Worm (Caenorhabditis elegans) whole organism, young adult: ENCODE results near the gene K03B8.14.

Experiments
- D2030.7 ChIP-seq: fragments of 200-800 bp; sonication (Bioruptor generic); IDR thresholded peaks from 2 replicates; pipeline ENCODE4 v1.3.6; 2022; ENCODE audit warnings: missing genetic modification reagents, missing genetic modification characterization, missing compliant biosample characterization
- F10E7.11 ChIP-seq: sonication (generic microtip); optimal IDR thresholded peaks from 2 replicates; lab custom pipeline; 2017; ENCODE audit warnings: mild to moderate bottlenecking, missing genetic modification characterization, moderate library complexity, missing compliant biosample characterization
- F33H1.4 ChIP-seq: fragments of 200-800 bp; sonication (Bioruptor generic); IDR thresholded peaks from 2 replicates; pipeline ENCODE4 v1.3.6; 2022; ENCODE audit warnings: missing genetic modification reagents, missing genetic modification characterization, missing compliant biosample characterization
- F55B11.4 ChIP-seq: sonication (generic microtip); optimal IDR thresholded peaks from 2 replicates; lab custom pipeline; 2016; ENCODE audit warnings: missing compliant biosample characterization, missing genetic modification characterization, borderline replicate concordance; ENCODE audit not compliant: insufficient read depth
- aptf-3 ChIP-seq: fragments of 200-800 bp; sonication (Bioruptor generic); IDR thresholded peaks from 2 replicates; pipeline ENCODE4 v1.3.6; 2022; ENCODE audit warnings: missing genetic modification characterization, missing compliant biosample characterization
- athp-1 ChIP-seq: sonication (generic microtip); optimal IDR thresholded peaks from 2 replicates; lab custom pipeline; 2017; ENCODE audit warnings: mild to moderate bottlenecking, missing genetic modification characterization, missing compliant biosample characterization
- ceh-58 ChIP-seq: fragments of 200-800 bp; sonication (Bioruptor generic); IDR thresholded peaks from 2 replicates; pipeline ENCODE4 v1.3.6; 2022; ENCODE audit warnings: missing genetic modification characterization, missing compliant biosample characterization
- dox-1 ChIP-seq: fragments of 200-800 bp; sonication (Bioruptor generic); IDR thresholded peaks from 2 replicates; pipeline ENCODE4 v1.3.6; 2022; ENCODE audit warnings: missing genetic modification reagents, missing genetic modification characterization, missing compliant biosample characterization
- egrh-3 ChIP-seq: fragments of 200-800 bp; sonication (Bioruptor generic); IDR thresholded peaks from 2 replicates; pipeline ENCODE4 v1.3.6; 2022; ENCODE audit warnings: missing genetic modification reagents, missing genetic modification characterization, missing compliant biosample characterization
- him-1 ChIP-seq: sonication (generic microtip); optimal IDR thresholded peaks from 2 replicates; lab custom pipeline; 2016; ENCODE audit warnings: missing genotype, missing genetic modification reagents, missing genetic modification characterization, missing compliant biosample characterization
- hlh-12 ChIP-seq: sonication (generic microtip); optimal IDR thresholded peaks from 2 replicates; lab custom pipeline; 2016; ENCODE audit warnings: missing genetic modification characterization, missing compliant biosample characterization
- hmg-1.2 ChIP-seq: fragments of 200-800 bp; sonication (Bioruptor generic); IDR thresholded peaks from 2 replicates; pipeline ENCODE4 v1.3.6; 2022; ENCODE audit warnings: missing genetic modification reagents, missing genetic modification characterization, missing compliant biosample characterization
- lag-1 ChIP-seq: fragments of 200-800 bp; sonication (Bioruptor generic); IDR thresholded peaks from 2 replicates; pipeline ENCODE4 v1.3.6; 2022; ENCODE audit warnings: missing genetic modification reagents, missing genetic modification characterization, missing compliant biosample characterization
- lin-26 ChIP-seq: fragments of 200-800 bp; sonication (Bioruptor generic); IDR thresholded peaks from 2 replicates; pipeline ENCODE4 v1.3.6; 2022; ENCODE audit warnings: missing genetic modification reagents, missing genetic modification characterization, missing compliant biosample characterization
- lin-35 ChIP-seq, 3 experiments: fragments of 150-350 bp in 2 of 3; sonication (generic microtip) in 1 of 3; optimal IDR thresholded peaks; 2 replicates each; lab custom pipeline; 2014 to 2018; ENCODE audit warnings: missing biosample characterization in 3 of 3, missing genetic modification characterization in 3 of 3, missing genetic modification reagents in 3 of 3
- lsl-1 ChIP-seq: fragments of 200-800 bp; sonication (Bioruptor generic); optimal IDR thresholded peaks from 2 replicates; lab custom pipeline; 2018; ENCODE audit warnings: mild to moderate bottlenecking, missing genetic modification characterization, moderate library complexity, missing compliant biosample characterization
- madf-10 ChIP-seq: sonication (generic microtip); optimal IDR thresholded peaks from 2 replicates; lab custom pipeline; 2016; ENCODE audit warnings: mild to moderate bottlenecking, missing genetic modification characterization, missing compliant biosample characterization
- madf-6 ChIP-seq: fragments of 200-800 bp; sonication (Bioruptor generic); IDR thresholded peaks from 2 replicates; pipeline ENCODE4 v1.3.6; 2022; ENCODE audit warnings: missing genetic modification reagents, missing genetic modification characterization, missing compliant biosample characterization
- mel-28 ChIP-seq: sonication (generic microtip); optimal IDR thresholded peaks from 2 replicates; lab custom pipeline; 2016; ENCODE audit warnings: borderline replicate concordance, mild to moderate bottlenecking, missing genetic modification characterization, missing compliant biosample characterization
- mes-4 ChIP-seq: sonication (generic microtip); optimal IDR thresholded peaks from 2 replicates; lab custom pipeline; 2016; ENCODE audit warnings: missing genotype, missing genetic modification characterization, missing compliant biosample characterization
- nfyb-1 ChIP-seq: fragments of 200-800 bp; sonication (Bioruptor generic); IDR thresholded peaks from 2 replicates; pipeline ENCODE4 v1.3.6; 2022; ENCODE audit warnings: missing genetic modification reagents, missing genetic modification characterization, missing compliant biosample characterization
- pbrm-1 ChIP-seq: fragments of 200-800 bp; sonication (Bioruptor generic); IDR thresholded peaks from 2 replicates; pipeline ENCODE4 v1.3.6; 2022; ENCODE audit warnings: missing genetic modification reagents, missing genetic modification characterization, missing compliant biosample characterization
- sdz-38 ChIP-seq: sonication (generic microtip); optimal IDR thresholded peaks from 2 replicates; lab custom pipeline; 2016; ENCODE audit warnings: missing genotype, missing genetic modification characterization, missing compliant biosample characterization
- sea-2 ChIP-seq: fragments of 200-800 bp; sonication (Bioruptor generic); IDR thresholded peaks from 2 replicates; pipeline ENCODE4 v1.3.6; 2022; ENCODE audit warnings: missing genetic modification characterization, missing compliant biosample characterization
- snpc-1.1 ChIP-seq: sonication (generic microtip); optimal IDR thresholded peaks from 2 replicates; lab custom pipeline; 2017; ENCODE audit warnings: missing genetic modification characterization, mild to moderate bottlenecking, missing compliant biosample characterization, antibody characterized with exemption, moderate library complexity, missing genotype, missing genetic modification reagents; ENCODE audit not compliant: insufficient read depth
- snpc-1.3 ChIP-seq: sonication (generic microtip); optimal IDR thresholded peaks from 2 replicates; lab custom pipeline; 2017; ENCODE audit warnings: missing genetic modification characterization, mild to moderate bottlenecking, missing compliant biosample characterization, antibody characterized with exemption, moderate library complexity, missing genotype, missing genetic modification reagents; ENCODE audit not compliant: insufficient read depth
- snpc-3.4 ChIP-seq: sonication (generic microtip); optimal IDR thresholded peaks from 2 replicates; lab custom pipeline; 2017; ENCODE audit warnings: missing genetic modification characterization, mild to moderate bottlenecking, missing compliant biosample characterization, antibody characterized with exemption, moderate library complexity, missing genotype, missing genetic modification reagents
- snpc-4 ChIP-seq, 5 experiments: fragments of 150-350 bp in 1 of 5; sonication (generic microtip) in 4 of 5; optimal IDR thresholded peaks; 2 replicates each; lab custom pipeline; 2014 to 2018; ENCODE audit warnings: missing genetic modification characterization in 5 of 5, missing biosample characterization in 3 of 5, antibody characterized with exemption in 2 of 5, mild to moderate bottlenecking in 2 of 5, missing compliant biosample characterization in 2 of 5, missing genotype in 2 of 5, moderate library complexity in 2 of 5, missing genetic modification reagents in 1 of 5
- somi-1 ChIP-seq: fragments of 200-800 bp; sonication (Bioruptor generic); optimal IDR thresholded peaks from 2 replicates; lab custom pipeline; 2018; ENCODE audit warnings: mild to moderate bottlenecking, missing genetic modification characterization, missing compliant biosample characterization
- sptf-2 ChIP-seq: fragments of 200-800 bp; sonication (Bioruptor generic); optimal IDR thresholded peaks from 2 replicates; lab custom pipeline; 2018; ENCODE audit warnings: mild to moderate bottlenecking, missing genetic modification characterization, missing compliant biosample characterization
- tbp1 ChIP-seq: fragments of 200-800 bp; sonication (Bioruptor generic); optimal IDR thresholded peaks from 2 replicates; lab custom pipeline; 2018; ENCODE audit warnings: mild to moderate bottlenecking, missing genetic modification characterization, missing compliant biosample characterization
- ztf-6 ChIP-seq: fragments of 200-800 bp; sonication (Bioruptor generic); IDR thresholded peaks from 2 replicates; pipeline ENCODE4 v1.3.6; 2022; ENCODE audit warnings: missing genetic modification reagents, missing genetic modification characterization, missing compliant biosample characterization

K03B8.14 gene

DNA sequence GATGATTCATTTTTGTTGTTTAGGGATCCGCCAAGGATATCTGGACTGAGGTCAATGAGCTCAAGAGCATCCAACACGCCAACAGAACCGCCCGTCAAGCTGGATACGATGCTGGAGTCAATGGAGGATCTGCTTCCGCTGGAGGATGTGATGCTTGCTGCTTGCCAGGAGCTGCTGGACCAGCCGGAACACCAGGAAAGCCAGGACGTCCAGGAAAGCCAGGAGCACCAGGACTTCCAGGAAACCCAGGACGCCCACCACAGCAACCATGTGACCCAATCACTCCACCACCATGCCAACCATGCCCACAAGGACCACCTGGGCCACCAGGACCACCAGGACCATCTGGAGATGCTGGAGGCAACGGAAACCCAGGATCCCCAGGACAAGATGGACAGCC lies 4.7 kb upstream of the K03B8.14 start:
- peak; percentile 66; the same call in 1 of the 2 replicates for TF ChIP-seq egrh-3

DNA sequence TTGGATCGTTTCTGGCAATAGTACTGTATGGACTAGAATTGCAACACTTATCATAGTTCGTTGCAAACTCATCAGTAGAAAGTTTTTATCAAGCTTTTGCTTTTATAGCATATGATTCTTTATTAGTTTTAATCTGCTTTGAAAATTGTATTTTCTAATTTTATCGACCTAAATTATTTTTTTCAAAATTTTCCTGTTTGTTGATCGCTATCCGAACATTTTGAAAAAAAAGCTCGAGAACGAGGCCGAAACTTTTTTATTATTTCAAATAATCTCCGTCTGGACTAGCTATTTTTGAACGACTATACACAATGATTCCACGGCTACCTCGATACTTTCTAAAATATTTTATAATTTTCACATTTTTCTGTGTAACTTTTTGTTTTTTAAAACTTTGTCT lies 3.9 kb upstream of the K03B8.14 start, which contains the start of gene F55C10.4:
Gene F55C10.4, plus strand, starts transcription at position 301 of the 400 bp plus-strand sequence.
- no peak for TF ChIP-seq madf-6 (GFP tag; lab: Robert Waterston, UW)
- no peak for TF ChIP-seq sdz-38 (tag; lab: Kevin White, UChicago)
- TF ChIP-seq ztf-6 (GFP tag; lab: Robert Waterston, UW), result no peak
- TF ChIP-seq nfyb-1, result no peak
- no peak for TF ChIP-seq mel-28

DNA sequence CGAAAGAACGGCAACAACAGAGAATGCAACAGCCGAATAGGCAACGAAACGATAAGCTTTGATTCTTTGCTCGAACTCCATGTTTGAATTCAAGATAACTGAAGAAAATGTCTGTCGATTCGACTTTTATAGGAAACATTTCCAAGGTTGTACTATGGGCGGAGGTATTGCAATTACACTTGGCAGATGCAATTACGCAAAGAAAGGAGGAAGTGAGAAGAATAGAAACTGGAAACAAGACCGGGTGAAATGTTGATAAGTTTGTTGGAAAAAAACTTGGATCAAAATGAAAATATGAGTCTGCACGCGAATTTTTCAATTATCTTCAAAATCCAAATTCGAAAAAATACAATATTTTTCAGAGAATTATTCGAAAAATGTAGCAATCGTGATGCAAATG lies 527 bp upstream of the K03B8.14 start, which contains the start of gene col-155:
Gene col-155, minus strand, starts transcription at position 101 of the 400 bp plus-strand sequence.
- TF ChIP-seq aptf-3 (GFP tag; lab: Robert Waterston, UW) (no peak), mes-4 (tag; lab: Kevin White, UChicago) (no peak), hlh-12 (tag; lab: Kevin White, UChicago) (no peak), F10E7.11 (no peak), sptf-2 (no peak), sea-2 (GFP tag; lab: Robert Waterston, UW) (no peak), madf-10 (no peak), somi-1 (GFP tag; lab: Kevin White, UChicago) (no peak), F55B11.4 (tag; lab: Kevin White, UChicago) (no peak), ceh-58 (no peak), athp-1 (no peak), lag-1 (GFP tag; lab: Robert Waterston, UW) (no peak), egrh-3 (no peak), lin-35 (GFP tag; optimal IDR thresholded peaks at IDR 0.05; lab: Kevin White, UChicago) (no peak)

DNA sequence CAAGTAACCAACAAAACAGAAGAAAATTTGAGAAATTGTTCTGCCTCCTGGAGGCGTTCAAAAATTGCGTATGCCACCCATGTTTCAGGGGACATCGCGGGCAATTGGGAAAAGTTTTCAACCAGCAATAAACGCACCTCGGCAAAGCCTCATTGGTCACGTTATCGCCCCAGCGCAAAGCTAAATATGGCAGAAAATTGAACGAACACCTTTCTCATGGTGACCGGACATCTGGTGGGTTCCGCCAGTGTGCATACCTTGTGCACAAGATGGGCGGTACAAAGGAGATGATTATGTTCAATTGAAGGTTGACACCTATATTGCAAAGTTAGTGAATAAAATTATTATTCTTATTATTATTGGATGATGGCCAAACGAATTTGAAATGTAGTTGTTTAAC lies 730 bp downstream of the K03B8.14 start:
- peak; percentile 88 for TF ChIP-seq snpc-1.1 (tag; lab: Kevin White, UChicago)
- TF ChIP-seq pbrm-1, result peak; percentile 52; the same call in 1 of the 2 replicates
- peak; percentile 62 for TF ChIP-seq D2030.7 (GFP tag; lab: Robert Waterston, UW)
- TF ChIP-seq snpc-1.3 (tag; lab: Kevin White, UChicago), result peak; percentile 15
- TF ChIP-seq snpc-4 (GFP tag; optimal IDR thresholded peaks at IDR 0.05; lab: Kevin White, UChicago), result peak; percentile 85
- TF ChIP-seq snpc-4 (tag; optimal IDR thresholded peaks at IDR 0.05; lab: Kevin White, UChicago), result peak in 3 of 4 experiments; percentile 86 to 92 (median 91)
- 0 out of 2 replicates have a peak, but pooled peaks have one; percentile 32 for TF ChIP-seq lin-26 (GFP tag; lab: Robert Waterston, UW)
- TF ChIP-seq nfyb-1, result peak; percentile 47; the same call in 1 of the 2 replicates
- peak; percentile 73 for TF ChIP-seq hmg-1.2 (GFP tag; lab: Robert Waterston, UW)
- TF ChIP-seq snpc-3.4 (tag; lab: Kevin White, UChicago), result peak; percentile 61
- TF ChIP-seq him-1 (tag; lab: Kevin White, UChicago), result peak; percentile 48
- peak; percentile 40; the same call in 1 of the 2 replicates for TF ChIP-seq madf-6 (GFP tag; lab: Robert Waterston, UW)
- 0 out of 2 replicates have a peak, but pooled peaks have one; percentile 30 for TF ChIP-seq F33H1.4
- TF ChIP-seq tbp1 (GFP tag; lab: Kevin White, UChicago), result peak; percentile 60
- TF ChIP-seq dox-1 (GFP tag; lab: Robert Waterston, UW), result peak; percentile 73; the same call in 1 of the 2 replicates
- peak; percentile 14 for TF ChIP-seq lsl-1 (GFP tag; lab: Kevin White, UChicago)
